Fruit fly (Drosophila melanogaster) whole organism, embryonic: ENCODE measurements around the gene CG7974.

Experiments used
- Awh ChIP-seq: fragments of 200-800 bp; sonication (Bioruptor generic); IDR thresholded peaks from 2 replicates; pipeline ENCODE4, ENCODE4 v1.3.6; 2022; ENCODE audit warnings: missing biosample characterization, missing genetic modification characterization
- CG10209 ChIP-seq: fragments of 200-800 bp; sonication (Bioruptor generic); optimal IDR thresholded peaks from 3 replicates; lab custom pipeline; 2017; ENCODE audit warnings: missing biosample characterization, mild to moderate bottlenecking, missing genetic modification characterization, missing genetic modification reagents
- CG16815 ChIP-seq: fragments of 200-800 bp; sonication (Bioruptor generic); optimal IDR thresholded peaks from 3 replicates; lab custom pipeline; 2017; ENCODE audit warnings: missing biosample characterization, mild to moderate bottlenecking, missing genetic modification characterization
- CG17829 ChIP-seq: fragments of 200-800 bp; optimal IDR thresholded peaks from 2 replicates; lab custom pipeline; 2019; ENCODE audit warnings: missing biosample characterization, mild to moderate bottlenecking, missing genetic modification characterization, moderate library complexity
- CG42726 ChIP-seq: fragments of 200-800 bp; sonication (Bioruptor generic); IDR thresholded peaks from 2 replicates; pipeline ENCODE4 v1.3.6; 2022; ENCODE audit warnings: missing biosample characterization, missing genetic modification characterization; ENCODE audit not compliant: partially characterized antibody
- CG4854 ChIP-seq: fragments of 200-800 bp; sonication (Bioruptor generic); optimal IDR thresholded peaks from 2 replicates; lab custom pipeline; 2016; ENCODE audit warnings: missing biosample characterization, missing genetic modification characterization, inconsistent platforms
- CG6272 ChIP-seq: fragments of 200-800 bp; sonication (Bioruptor generic); IDR thresholded peaks from 2 replicates; pipeline ENCODE4 v1.3.6; 2022; ENCODE audit warnings: missing biosample characterization, missing genetic modification characterization
- CG6854 ChIP-seq: fragments of 200-800 bp; sonication (Bioruptor generic); optimal IDR thresholded peaks from 3 replicates; lab custom pipeline; 2017; ENCODE audit warnings: missing biosample characterization, mild to moderate bottlenecking, missing genetic modification characterization
- Dll ChIP-seq: fragments of 200-800 bp; sonication (Bioruptor generic); IDR thresholded peaks from 4 replicates; pipeline ENCODE4 v1.3.6; 2022; ENCODE audit warnings: missing biosample characterization, missing genetic modification characterization; ENCODE audit not compliant: partially characterized antibody
- Elba2 ChIP-seq: fragments of 200-800 bp; sonication (Bioruptor generic); optimal IDR thresholded peaks from 3 replicates; lab custom pipeline; 2016; ENCODE audit warnings: missing biosample characterization, missing genetic modification characterization
- Optix ChIP-seq: fragments of 200-800 bp; sonication (Bioruptor generic); IDR thresholded peaks from 3 replicates; pipeline ENCODE4 v1.3.6; 2022; ENCODE audit warnings: missing biosample characterization, missing genetic modification characterization
- usp ChIP-seq: fragments of >200 bp; optimal IDR thresholded peaks from 2 replicates; lab custom pipeline; 2017; ENCODE audit warnings: missing biosample characterization, missing genetic modification characterization

DNA sequence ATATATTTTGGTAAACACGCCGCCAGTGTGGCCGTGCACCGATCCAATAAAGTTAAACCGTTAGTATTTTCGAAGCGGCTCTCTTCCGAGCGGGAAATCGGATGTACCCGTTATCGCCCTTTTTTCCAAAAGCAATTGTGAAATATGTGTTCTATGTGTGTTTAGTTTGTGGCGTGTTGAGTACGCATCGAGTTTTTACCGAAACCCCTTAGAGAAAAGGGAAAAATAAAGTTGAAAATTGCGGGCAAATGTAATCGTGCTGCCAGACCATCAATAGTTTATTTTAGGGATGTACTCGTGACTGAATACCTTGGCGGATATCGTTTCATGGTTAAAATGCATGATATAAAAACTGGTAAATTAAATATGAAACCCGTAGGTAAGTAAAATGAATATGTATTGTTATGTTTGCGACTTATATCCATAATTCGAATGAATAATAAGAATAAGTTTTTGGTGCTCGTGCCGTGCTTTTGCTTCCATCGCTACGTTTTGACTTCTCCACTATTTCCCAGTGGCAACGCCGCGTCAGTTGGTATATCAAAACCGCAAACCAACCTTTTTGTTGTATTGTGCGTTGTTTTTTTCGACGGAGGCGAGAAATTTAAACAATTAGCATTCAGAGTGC lies 25.6 kb upstream of the CG7974 start, which contains the start of the genes Mettl2 and Bgb:
- TF ChIP-seq CG6854 (GFP tag; lab: Kevin White, UChicago), result no peak
- TF ChIP-seq CG17829 (tag; lab: Kevin White, UChicago), result peak; percentile 77
- peak; percentile 25; the same call in 1 of the 2 replicates for TF ChIP-seq Awh (GFP tag; lab: Robert Waterston, UW)
- no peak for TF ChIP-seq CG4854 (GFP tag; lab: Kevin White, UChicago)
- TF ChIP-seq CG42726 (GFP tag; lab: Robert Waterston, UW), result no peak
- TF ChIP-seq CG16815 (GFP tag; lab: Kevin White, UChicago), result peak; percentile 66
- TF ChIP-seq Optix (GFP tag; lab: Robert Waterston, UW), result peak; percentile 52; the same call in 1 of the 3 replicates
- peak; percentile 89 for TF ChIP-seq CG6272 (GFP tag; lab: Robert Waterston, UW)
- TF ChIP-seq CG10209 (GFP tag; lab: Kevin White, UChicago), result peak; percentile 55
- peak; percentile 85 for TF ChIP-seq Dll (GFP tag; lab: Robert Waterston, UW)
- peak; percentile 23 for TF ChIP-seq Elba2 (GFP tag; lab: Kevin White, UChicago)
- no peak for TF ChIP-seq usp (GFP tag; lab: Kevin White, UChicago)
